Fruit fly (Drosophila melanogaster): ENCODE results near the gene Setd3.

Setd3 gene

DNA sequence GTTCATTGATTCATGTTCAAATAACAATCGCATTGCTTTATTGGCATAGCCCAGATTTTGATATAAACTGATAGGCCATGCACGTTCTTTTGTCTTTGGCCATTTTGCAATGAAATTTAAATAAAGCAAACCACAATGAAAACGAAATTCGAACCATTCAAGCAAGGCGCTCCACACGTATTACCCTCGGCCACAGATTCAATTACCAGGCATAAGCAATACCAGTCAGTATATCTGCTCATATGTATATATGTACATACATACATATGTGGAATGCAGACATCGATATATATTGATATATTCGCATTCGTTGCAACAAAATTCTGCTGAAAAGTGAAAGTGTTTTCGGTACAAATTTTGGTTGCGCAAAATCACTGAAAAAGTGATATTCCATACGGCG lies 26.7 kb upstream of the Setd3 start:
- no peak for TF ChIP-seq EcR (GFP tag; optimal IDR thresholded peaks at IDR 0.05)
- no peak for TF ChIP-seq CG8301 (tag; optimal IDR thresholded peaks at IDR 0.05)
- TF ChIP-seq fd96Ca (GFP tag; IDR thresholded peaks at IDR 0.05) = no peak
- no peak for TF ChIP-seq D1 (tag; optimal IDR thresholded peaks at IDR 0.05)
- no peak for TF ChIP-seq CG34367 (tag; optimal IDR thresholded peaks at IDR 0.05)
- TF ChIP-seq rn (GFP tag; IDR thresholded peaks at IDR 0.05) = no peak
- TF ChIP-seq gl (tag; optimal IDR thresholded peaks at IDR 0.05) = no peak
- no peak for TF ChIP-seq Ets98B (GFP tag; IDR thresholded peaks at IDR 0.05)
- TF ChIP-seq CG9948 (tag; optimal IDR thresholded peaks at IDR 0.05) = no peak
- no peak for TF ChIP-seq CG14655 (GFP tag; optimal IDR thresholded peaks at IDR 0.05)
- no peak for TF ChIP-seq CG4496 (GFP tag; IDR thresholded peaks at IDR 0.05)
- TF ChIP-seq CG10348 (GFP tag; IDR thresholded peaks at IDR 0.05) = no peak
- TF ChIP-seq Pif1A (GFP tag; optimal IDR thresholded peaks at IDR 0.05) = no peak
- no peak for TF ChIP-seq CG8159 (tag; optimal IDR thresholded peaks at IDR 0.05)

DNA sequence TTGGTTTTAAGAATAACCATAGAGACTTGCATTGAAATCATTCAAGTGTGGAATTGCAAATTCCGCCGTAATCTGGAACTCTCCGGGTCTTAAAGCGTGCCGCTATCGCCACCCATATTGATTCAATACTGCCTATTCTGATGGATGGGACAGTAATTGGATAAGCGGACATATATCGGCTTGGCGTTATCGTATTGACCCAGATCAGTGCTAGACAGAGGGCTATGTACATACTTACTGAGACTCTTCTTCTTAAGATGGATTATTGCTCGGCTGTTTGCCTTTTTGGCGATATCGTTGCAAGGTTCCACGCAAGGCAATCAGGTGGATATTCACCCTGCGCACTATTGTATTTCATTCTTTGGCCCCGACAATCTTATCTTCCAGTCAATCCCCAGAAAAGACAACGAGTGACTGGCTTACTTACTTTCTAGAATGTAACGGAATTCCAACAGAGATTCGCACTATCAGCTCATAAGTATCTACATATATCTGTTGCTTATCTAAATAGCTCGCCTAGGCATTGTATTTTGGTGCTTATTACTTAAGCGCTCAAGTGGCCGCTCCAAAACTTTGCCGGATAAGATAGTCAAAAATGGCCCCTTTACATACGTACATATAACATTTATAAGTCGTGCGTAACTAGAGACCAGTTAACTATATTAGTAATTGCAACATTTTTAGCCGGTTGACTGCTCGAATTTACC lies 26.1 kb upstream of the Setd3 start:
- no peak for TF ChIP-seq CG15710 (tag; optimal IDR thresholded peaks at IDR 0.05)
- peak; percentile 53 for TF ChIP-seq CG13204 (GFP tag; optimal IDR thresholded peaks at IDR 0.05)
- TF ChIP-seq CG8159 (tag; optimal IDR thresholded peaks at IDR 0.05) = no peak
- TF ChIP-seq gl (tag; optimal IDR thresholded peaks at IDR 0.05) = peak; percentile 33
- TF ChIP-seq CG4496 (GFP tag; IDR thresholded peaks at IDR 0.05) = peak; percentile 40; the same call in 1 of the 3 replicates
- TF ChIP-seq Pif1A (GFP tag; optimal IDR thresholded peaks at IDR 0.05) = peak; percentile 2
- TF ChIP-seq EcR (GFP tag; optimal IDR thresholded peaks at IDR 0.05) = peak; percentile 14
- TF ChIP-seq CG12605 (GFP tag; IDR thresholded peaks at IDR 0.05) = no peak
- no peak for TF ChIP-seq CG17806 (tag; optimal IDR thresholded peaks at IDR 0.05)
- 0 out of 2 replicates have a peak, but pooled peaks have one; percentile 13 for TF ChIP-seq Ets98B (GFP tag; IDR thresholded peaks at IDR 0.05)
- TF ChIP-seq CG34367 (tag; optimal IDR thresholded peaks at IDR 0.05) = peak; percentile 30
- TF ChIP-seq CG14655 (GFP tag; optimal IDR thresholded peaks at IDR 0.05) = peak; percentile 6

DNA sequence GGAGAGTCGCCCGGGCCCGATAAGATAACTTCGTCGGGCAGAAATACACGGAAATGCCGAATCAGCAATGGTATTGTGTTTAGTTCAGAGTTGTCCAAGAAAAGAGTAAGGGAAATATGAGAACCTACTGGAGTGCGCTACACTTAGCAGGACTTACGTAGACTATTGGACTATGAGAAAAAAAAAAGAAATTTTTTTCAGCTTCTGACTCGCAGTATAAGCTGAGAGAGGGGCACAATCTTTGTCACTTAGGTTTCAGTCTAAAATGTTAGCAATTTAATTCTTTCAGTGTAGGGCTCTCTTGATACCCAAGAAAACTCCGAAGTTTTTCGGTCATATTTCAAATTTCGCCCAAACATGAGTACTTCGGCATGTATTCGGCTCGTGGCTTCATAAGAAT lies 25.2 kb upstream of the Setd3 start:
- TF ChIP-seq CG32121 (GFP tag; IDR thresholded peaks at IDR 0.05) = no peak
- TF ChIP-seq fd96Ca (GFP tag; IDR thresholded peaks at IDR 0.05) = peak; percentile 36; the same call in 1 of the 3 replicates
- no peak for TF ChIP-seq CG10348 (GFP tag; IDR thresholded peaks at IDR 0.05)
- peak; percentile 21 for TF ChIP-seq CG14655 (GFP tag; optimal IDR thresholded peaks at IDR 0.05)
- no peak for TF ChIP-seq CG8301 (tag; optimal IDR thresholded peaks at IDR 0.05)
- no peak for TF ChIP-seq CG12605 (GFP tag; IDR thresholded peaks at IDR 0.05)
- no peak for TF ChIP-seq CG13204 (GFP tag; optimal IDR thresholded peaks at IDR 0.05)
- TF ChIP-seq D1 (tag; optimal IDR thresholded peaks at IDR 0.05) = no peak
- 0 out of 2 replicates have a peak, but pooled peaks have one; percentile 8 for TF ChIP-seq Ets98B (GFP tag; IDR thresholded peaks at IDR 0.05)
- TF ChIP-seq gl (tag; optimal IDR thresholded peaks at IDR 0.05) = no peak
- TF ChIP-seq Snoo (tag; optimal IDR thresholded peaks at IDR 0.05) = peak; percentile 55
- TF ChIP-seq CG9948 (tag; optimal IDR thresholded peaks at IDR 0.05) = peak; percentile 1
- TF ChIP-seq CG17806 (tag; optimal IDR thresholded peaks at IDR 0.05) = no peak
- no peak for TF ChIP-seq rn (GFP tag; IDR thresholded peaks at IDR 0.05)
- TF ChIP-seq Pif1A (GFP tag; optimal IDR thresholded peaks at IDR 0.05) = peak; percentile 30
- peak; percentile 34 for TF ChIP-seq CG8159 (tag; optimal IDR thresholded peaks at IDR 0.05)
- no peak for TF ChIP-seq CG34367 (tag; optimal IDR thresholded peaks at IDR 0.05)
- TF ChIP-seq EcR (GFP tag; optimal IDR thresholded peaks at IDR 0.05) = no peak
- TF ChIP-seq Pif1B (GFP tag; optimal IDR thresholded peaks at IDR 0.05) = no peak
- peak; percentile 59; the same call in 2 of the 3 replicates for TF ChIP-seq CG4496 (GFP tag; IDR thresholded peaks at IDR 0.05)
- TF ChIP-seq CG15710 (tag; optimal IDR thresholded peaks at IDR 0.05) = no peak

DNA sequence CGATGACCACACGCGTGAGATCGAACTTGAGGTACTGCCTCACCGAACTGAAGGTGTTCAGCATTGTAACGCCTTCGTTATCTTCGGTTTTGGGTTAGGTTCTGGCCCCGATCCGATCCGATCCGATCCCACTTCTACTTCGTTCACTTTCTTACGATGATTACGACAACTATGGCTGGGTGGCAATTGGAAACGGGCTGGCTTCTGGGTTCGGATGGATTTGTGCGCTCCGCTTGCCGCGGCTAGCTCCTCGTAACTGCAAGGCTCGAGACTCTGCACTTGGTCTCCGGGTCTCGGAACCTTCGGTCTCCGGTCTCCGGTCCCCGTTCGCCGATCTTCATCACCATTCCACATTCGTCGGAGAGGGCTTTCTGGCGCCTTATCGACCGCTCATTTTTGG lies 24.8 kb upstream of the Setd3 start, which contains the start of gene Inx7:
Inx7 (minus strand) TSS at position 263 of the 400 bp plus-strand sequence.
- TF ChIP-seq CG10348 (GFP tag; IDR thresholded peaks at IDR 0.05) (no peak), Pif1B (GFP tag; optimal IDR thresholded peaks at IDR 0.05) (no peak), CG32121 (GFP tag; IDR thresholded peaks at IDR 0.05) (no peak), CG8159 (tag; optimal IDR thresholded peaks at IDR 0.05) (no peak), CG14655 (GFP tag; optimal IDR thresholded peaks at IDR 0.05) (no peak), CG13204 (GFP tag; optimal IDR thresholded peaks at IDR 0.05) (no peak)

DNA sequence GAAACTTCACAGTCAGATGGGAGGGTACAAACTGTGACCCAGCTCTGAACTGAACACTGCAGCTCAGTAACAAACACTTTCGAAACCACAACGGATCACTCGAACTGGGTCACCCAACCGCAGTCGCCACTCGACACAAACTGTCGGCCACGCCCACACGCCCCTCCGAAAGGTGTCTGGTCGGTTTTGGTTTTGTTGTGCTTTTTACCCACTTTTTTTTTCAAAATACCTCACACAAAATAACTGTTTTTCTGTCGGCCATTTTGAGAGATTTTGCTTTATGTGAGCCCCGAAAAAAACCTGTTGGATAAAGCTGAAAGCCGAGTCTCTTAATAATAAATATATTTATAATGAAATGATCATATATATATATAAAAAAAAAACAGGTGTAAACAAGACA lies 22.7 kb upstream of the Setd3 start, which contains the start of gene ogre:
ogre (minus strand) TSS at position 33 of the 400 bp plus-strand sequence.
- TF ChIP-seq Ets98B (GFP tag; IDR thresholded peaks at IDR 0.05) (no peak), CG9948 (tag; optimal IDR thresholded peaks at IDR 0.05) (no peak), D1 (tag; optimal IDR thresholded peaks at IDR 0.05) (no peak), CG13204 (GFP tag; optimal IDR thresholded peaks at IDR 0.05) (no peak), fd96Ca (GFP tag; IDR thresholded peaks at IDR 0.05) (no peak), CG34367 (tag; optimal IDR thresholded peaks at IDR 0.05) (no peak), CG32121 (GFP tag; IDR thresholded peaks at IDR 0.05) (no peak), CG17806 (tag; optimal IDR thresholded peaks at IDR 0.05) (no peak), Pif1B (GFP tag; optimal IDR thresholded peaks at IDR 0.05) (no peak), CG12605 (GFP tag; IDR thresholded peaks at IDR 0.05) (no peak), CG8159 (tag; optimal IDR thresholded peaks at IDR 0.05) (no peak), gl (tag; optimal IDR thresholded peaks at IDR 0.05) (no peak), CG4496 (GFP tag; IDR thresholded peaks at IDR 0.05) (peak; percentile 39; the same call in 1 of the 3 replicates), Snoo (tag; optimal IDR thresholded peaks at IDR 0.05) (peak; percentile 29), CG10348 (GFP tag; IDR thresholded peaks at IDR 0.05) (no peak), CG15710 (tag; optimal IDR thresholded peaks at IDR 0.05) (no peak), rn (GFP tag; IDR thresholded peaks at IDR 0.05) (no peak), EcR (GFP tag; optimal IDR thresholded peaks at IDR 0.05) (peak; percentile 46), Pif1A (GFP tag; optimal IDR thresholded peaks at IDR 0.05) (no peak)

Measured in whole organism, pupa.